Worm (Caenorhabditis elegans) whole organism, L4 larva: ENCODE data around the gene unc-104.

Experiments
- F26F4.8 ChIP-seq: fragments of 200-800 bp; sonication (Bioruptor generic); conservative IDR thresholded peaks from 2 replicates; pipeline ENCODE4 v1.3.6; 2022; ENCODE audit warnings: missing genetic modification characterization, missing compliant biosample characterization
- T20F7.1 ChIP-seq: fragments of 200-800 bp; sonication (Bioruptor generic); optimal IDR thresholded peaks from 2 replicates; lab custom pipeline; 2018; ENCODE audit warnings: mild to moderate bottlenecking, missing genetic modification characterization, missing compliant biosample characterization
- Y75B8A.6 ChIP-seq: fragments of 200-800 bp; sonication (Bioruptor generic); IDR thresholded peaks from 2 replicates; pipeline ENCODE4 v1.3.6; 2022; ENCODE audit warnings: missing genetic modification reagents, missing genetic modification characterization, missing compliant biosample characterization
- aha-1 ChIP-seq: fragments of 150-350 bp; peaks from one replicate; lab custom pipeline; 2014; ENCODE audit warnings: missing biosample characterization, missing genetic modification characterization
- aly-2 ChIP-seq: sonication (generic microtip); optimal IDR thresholded peaks from 2 replicates; lab custom pipeline; 2018; ENCODE audit warnings: missing biosample characterization, missing genetic modification characterization
- ama-1 ChIP-seq: fragments of 150-350 bp; optimal IDR thresholded peaks from 2 replicates; lab custom pipeline; 2014; ENCODE audit warnings: inconsistent platforms, mixed read lengths
- ces-1 ChIP-seq: fragments of 150-350 bp; sonication (generic microtip); optimal IDR thresholded peaks from 4 replicates; lab custom pipeline; 2014; ENCODE audit warnings: missing biosample characterization, missing genetic modification reagents, missing genetic modification characterization
- daf-16 ChIP-seq, 3 experiments: sonication (generic microtip); optimal IDR thresholded peaks; 2 replicates each; lab custom pipeline; 2016 to 2017; ENCODE audit warnings: missing genetic modification characterization in 3 of 3, missing genetic modification reagents in 3 of 3, mild to moderate bottlenecking in 2 of 3, missing compliant biosample characterization in 2 of 3, missing biosample characterization in 1 of 3, moderate library complexity in 1 of 3
- daf-8 ChIP-seq: fragments of 200-800 bp; sonication (Bioruptor generic); IDR thresholded peaks from 2 replicates; pipeline ENCODE4 v1.3.6; 2022; ENCODE audit warnings: missing genetic modification characterization, missing compliant biosample characterization
- dmd-6 ChIP-seq: fragments of 200-800 bp; sonication (Bioruptor generic); IDR thresholded peaks from 2 replicates; pipeline ENCODE4 v1.3.6; 2022; ENCODE audit warnings: missing genetic modification reagents, missing genetic modification characterization, missing compliant biosample characterization
- dve-1 ChIP-seq: sonication (generic microtip); optimal IDR thresholded peaks from 2 replicates; lab custom pipeline; 2017; ENCODE audit warnings: antibody characterized with exemption, mild to moderate bottlenecking, missing genetic modification characterization, missing compliant biosample characterization; ENCODE audit not compliant: insufficient read depth
- fkh-10 ChIP-seq: fragments of 150-350 bp; optimal IDR thresholded peaks from 2 replicates; lab custom pipeline; 2014; ENCODE audit warnings: missing biosample characterization, missing genetic modification reagents, missing genetic modification characterization
- hif-1 ChIP-seq, 2 experiments: sonication (generic microtip); optimal IDR thresholded peaks; 2 replicates each; lab custom pipeline; 2016 to 2017; ENCODE audit warnings: missing compliant biosample characterization in 2 of 2, missing genetic modification characterization in 2 of 2, missing genetic modification reagents in 2 of 2, missing genotype in 2 of 2, mild to moderate bottlenecking in 1 of 2
- hlh-11 ChIP-seq: fragments of 200-800 bp; sonication (Bioruptor generic); optimal IDR thresholded peaks from 2 replicates; lab custom pipeline; 2018; ENCODE audit warnings: mild to moderate bottlenecking, missing genetic modification characterization, missing compliant biosample characterization
- hlh-30 ChIP-seq: sonication (generic microtip); optimal IDR thresholded peaks from 2 replicates; lab custom pipeline; 2017; ENCODE audit warnings: antibody characterized with exemption, mild to moderate bottlenecking, missing genetic modification characterization, missing compliant biosample characterization; ENCODE audit not compliant: insufficient read depth
- hmg-1.1 ChIP-seq: fragments of 200-800 bp; sonication (Bioruptor generic); IDR thresholded peaks from 2 replicates; pipeline ENCODE4 v1.3.6; 2022; ENCODE audit warnings: missing genetic modification reagents, missing genetic modification characterization, missing compliant biosample characterization
- jun-1 ChIP-seq: fragments of 150-350 bp; optimal IDR thresholded peaks from 2 replicates; lab custom pipeline; 2014; ENCODE audit warnings: missing biosample characterization, missing genetic modification reagents, missing genetic modification characterization
- lin-39 ChIP-seq: fragments of 150-350 bp; optimal IDR thresholded peaks from 2 replicates; lab custom pipeline; 2014; ENCODE audit warnings: missing biosample characterization, missing genetic modification reagents, missing genetic modification characterization
- madf-9 ChIP-seq: fragments of 200-800 bp; sonication (Bioruptor generic); conservative IDR thresholded peaks from 2 replicates; pipeline ENCODE4 v1.3.6; 2022; ENCODE audit warnings: missing genetic modification reagents, missing genetic modification characterization, missing compliant biosample characterization
- mdl-1 ChIP-seq, 2 experiments: fragments of 150-350 bp in 1 of 2; sonication (generic microtip) in 1 of 2; optimal IDR thresholded peaks; 2 replicates each; lab custom pipeline; 2014 to 2017; ENCODE audit warnings: missing biosample characterization in 2 of 2, missing genetic modification characterization in 2 of 2
- mdt-29 ChIP-seq: fragments of 200-800 bp; sonication (Bioruptor generic); IDR thresholded peaks from 2 replicates; pipeline ENCODE4 v1.3.6; 2022; ENCODE audit warnings: missing genetic modification reagents, missing genetic modification characterization, missing compliant biosample characterization
- nhr-111 ChIP-seq: fragments of 200-800 bp; sonication (Bioruptor generic); optimal IDR thresholded peaks from 2 replicates; lab custom pipeline; 2018; ENCODE audit warnings: mild to moderate bottlenecking, missing genetic modification characterization, missing compliant biosample characterization
- nhr-28 ChIP-seq: fragments of 150-350 bp; optimal IDR thresholded peaks from 2 replicates; lab custom pipeline; 2014; ENCODE audit warnings: missing biosample characterization, missing genetic modification characterization
- nhr-42 ChIP-seq: fragments of 200-800 bp; sonication (Bioruptor generic); IDR thresholded peaks from 2 replicates; pipeline ENCODE4 v1.3.6; 2022; ENCODE audit warnings: missing genetic modification characterization, missing compliant biosample characterization
- nhr-48 ChIP-seq: sonication (generic microtip); optimal IDR thresholded peaks from 2 replicates; lab custom pipeline; 2016; ENCODE audit warnings: mild to moderate bottlenecking, missing genetic modification characterization, missing compliant biosample characterization
- nhr-76 ChIP-seq: fragments of 150-350 bp; optimal IDR thresholded peaks from 2 replicates; lab custom pipeline; 2014; ENCODE audit warnings: missing biosample characterization, missing genetic modification characterization
- nhr-77 ChIP-seq: fragments of 150-350 bp; optimal IDR thresholded peaks from 2 replicates; lab custom pipeline; 2014; ENCODE audit warnings: missing biosample characterization, missing genetic modification characterization
- php-3 ChIP-seq: fragments of 200-800 bp; sonication (Bioruptor generic); IDR thresholded peaks from 2 replicates; pipeline ENCODE4 v1.3.6; 2022; ENCODE audit warnings: missing genetic modification reagents, missing genetic modification characterization, missing compliant biosample characterization
- pqm-1 ChIP-seq: sonication (generic microtip); optimal IDR thresholded peaks from 2 replicates; lab custom pipeline; 2017; ENCODE audit warnings: missing biosample characterization, missing genetic modification characterization
- unc-39 ChIP-seq: sonication (generic microtip); optimal IDR thresholded peaks from 2 replicates; lab custom pipeline; 2017; ENCODE audit warnings: missing biosample characterization, missing genetic modification characterization
- unc-62 ChIP-seq, 3 experiments: fragments of 150-350 bp in 1 of 3; sonication (generic microtip); optimal IDR thresholded peaks in 2 of 3; peaks in 1 of 3; 1 replicate in 1 of 3; 2 replicates in 2 of 3; lab custom pipeline; 2014 to 2017; ENCODE audit warnings: missing biosample characterization in 3 of 3, missing genetic modification characterization in 3 of 3, missing genetic modification reagents in 3 of 3, missing genotype in 1 of 3
- zag-1 ChIP-seq: fragments of 150-350 bp; optimal IDR thresholded peaks from 2 replicates; lab custom pipeline; 2014; ENCODE audit warnings: missing biosample characterization, missing genetic modification characterization
- zfp-2 ChIP-seq: sonication (generic microtip); optimal IDR thresholded peaks from 2 replicates; lab custom pipeline; 2016; ENCODE audit warnings: mild to moderate bottlenecking, missing genetic modification characterization, missing compliant biosample characterization

Gene unc-104

DNA sequence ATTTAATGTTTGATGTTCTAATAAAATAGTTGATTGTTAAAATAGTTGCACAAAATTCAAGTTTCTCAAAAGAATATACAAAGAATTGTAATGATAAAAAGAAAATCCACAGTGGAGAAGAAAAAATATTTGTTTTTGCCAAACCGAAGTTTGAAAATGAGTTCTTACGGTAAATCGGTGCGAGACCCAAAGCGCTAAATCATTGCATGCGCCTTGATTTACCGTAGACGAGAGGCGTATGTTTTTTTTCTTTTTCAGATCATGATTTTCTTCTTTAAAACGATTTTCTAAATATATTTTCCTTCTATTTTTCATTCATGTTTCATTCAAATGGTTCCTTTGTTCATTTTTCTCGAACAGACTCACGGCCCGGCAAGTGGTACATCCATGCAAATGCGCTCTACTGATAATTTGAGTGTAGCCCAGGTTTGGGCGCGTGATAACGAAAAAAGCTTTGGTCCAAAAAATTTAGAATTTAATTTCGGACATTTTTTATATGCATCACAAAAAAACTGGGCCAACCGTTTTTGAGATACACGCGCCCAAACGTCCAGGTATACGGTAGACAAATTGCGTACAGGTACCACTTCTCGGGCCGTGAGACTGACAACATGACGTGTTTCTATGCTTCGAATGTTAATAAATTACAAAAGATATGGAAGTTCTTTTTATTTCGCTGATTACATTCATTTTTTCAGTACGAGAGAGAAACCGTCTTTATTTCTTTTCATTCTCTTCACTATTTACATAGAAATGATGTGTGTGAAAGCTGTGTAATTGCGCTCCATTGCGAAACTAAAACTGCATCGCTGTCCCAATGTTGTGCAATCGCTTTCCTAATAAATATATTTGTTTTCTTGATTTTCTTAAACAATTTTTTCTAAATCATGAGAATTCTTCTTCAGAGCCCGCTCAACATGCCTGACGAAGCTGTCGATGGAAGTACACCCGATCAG, 30.4 kb downstream of the unc-104 start, which contains the start of gene znf-598 (continued):
- TF ChIP-seq hlh-11 (peak; percentile 56), zag-1 (no peak), ces-1 (no peak), aha-1 (peak; percentile 84), aly-2 (tag; lab: Kevin White, UChicago) (no peak), lin-39 (tag; lab: Kevin White, UChicago) (no peak), zfp-2 (tag; lab: Kevin White, UChicago) (no peak)

ce11 chrII:7029524-7029923, 34.7 kb downstream of the unc-104 start:
- TF ChIP-seq hif-1 (tag; optimal IDR thresholded peaks at IDR 0.05; lab: Kevin White, UChicago) (peak in 1 of 2 experiments; percentile 26), daf-16 (GFP tag; optimal IDR thresholded peaks at IDR 0.05; lab: Kevin White, UChicago) (no peak), daf-16 (tag; optimal IDR thresholded peaks at IDR 0.05; lab: Kevin White, UChicago) (peak; percentile 12), madf-9 (GFP tag; lab: Robert Waterston, UW) (no peak)

- TF ChIP-seq dmd-6 (peak; percentile 71), nhr-76 (tag; lab: Kevin White, UChicago) (no peak), T20F7.1 (GFP tag; lab: Kevin White, UChicago) (peak; percentile 52), madf-9 (GFP tag; lab: Robert Waterston, UW) (no peak), unc-62 (GFP tag; optimal IDR thresholded peaks at IDR 0.05 in 1 of 2; lab: Kevin White, UChicago) (peak in 1 of 2 experiments; percentile 95), unc-62 (tag; optimal IDR thresholded peaks at IDR 0.05; lab: Kevin White, UChicago) (no peak), php-3 (GFP tag; lab: Robert Waterston, UW) (0 out of 2 replicates have a peak, but pooled peaks have one; percentile 25), daf-16 (GFP tag; optimal IDR thresholded peaks at IDR 0.05; lab: Kevin White, UChicago) (no peak), daf-16 (tag; optimal IDR thresholded peaks at IDR 0.05; lab: Kevin White, UChicago) (peak; percentile 69), fkh-10 (GFP tag; lab: Kevin White, UChicago) (no peak), daf-8 (GFP tag; lab: Robert Waterston, UW) (no peak), Y75B8A.6 (no peak), nhr-42 (no peak), F26F4.8 (no peak), unc-39 (tag; lab: Kevin White, UChicago) (no peak), jun-1 (no peak), mdt-29 (GFP tag; lab: Robert Waterston, UW) (no peak), nhr-77 (tag; lab: Kevin White, UChicago) (peak; percentile 64), hmg-1.1 (no peak), nhr-48 (tag; lab: Kevin White, UChicago) (no peak), hlh-30 (tag; lab: Kevin White, UChicago) (peak; percentile 11), aha-1 (peak; percentile 93), pqm-1 (tag; lab: Kevin White, UChicago) (peak; percentile 70), ama-1 (no peak), mdl-1 (tag; optimal IDR thresholded peaks at IDR 0.05; lab: Kevin White, UChicago) (peak in 1 of 2 experiments; percentile 14), nhr-28 (tag; lab: Kevin White, UChicago) (peak; percentile 62), nhr-111 (GFP tag; lab: Kevin White, UChicago) (no peak), dve-1 (tag; lab: Kevin White, UChicago) (peak; percentile 37), hlh-11 (peak; percentile 63)
These were observed 36.4 kb downstream of the unc-104 start for ce11 chrII:7031137-7031697.
